Fruit fly (Drosophila melanogaster) whole organism: ENCODE data around the gene smg.
A peak's percentile ranks its signal among the peaks of the same experiment; 100 is the strongest.

Experiments
- CG8478 ChIP-seq: fragments of >200 bp; optimal IDR thresholded peaks from 2 replicates; lab custom pipeline; 2018; ENCODE audit warnings: inconsistent platforms
- Dll ChIP-seq: fragments of >200 bp; optimal IDR thresholded peaks from 2 replicates; lab custom pipeline; 2017
- EcR ChIP-seq, 2 experiments: fragments of >200 bp; optimal IDR thresholded peaks; 2 replicates each; lab custom pipeline; 2017; ENCODE audit warnings: missing biosample characterization in 2 of 2, missing genetic modification characterization in 2 of 2, missing genetic modification reagents in 2 of 2
- pan ChIP-seq: fragments of >200 bp; optimal IDR thresholded peaks from 2 replicates; lab custom pipeline; 2017
- psq ChIP-seq: fragments of >200 bp; optimal IDR thresholded peaks from 2 replicates; lab custom pipeline; 2017
- usp ChIP-seq: fragments of >200 bp; optimal IDR thresholded peaks from 2 replicates; lab custom pipeline; 2017; ENCODE audit warnings: missing biosample characterization, missing genetic modification characterization, mixed read lengths

Gene smg

DNA sequence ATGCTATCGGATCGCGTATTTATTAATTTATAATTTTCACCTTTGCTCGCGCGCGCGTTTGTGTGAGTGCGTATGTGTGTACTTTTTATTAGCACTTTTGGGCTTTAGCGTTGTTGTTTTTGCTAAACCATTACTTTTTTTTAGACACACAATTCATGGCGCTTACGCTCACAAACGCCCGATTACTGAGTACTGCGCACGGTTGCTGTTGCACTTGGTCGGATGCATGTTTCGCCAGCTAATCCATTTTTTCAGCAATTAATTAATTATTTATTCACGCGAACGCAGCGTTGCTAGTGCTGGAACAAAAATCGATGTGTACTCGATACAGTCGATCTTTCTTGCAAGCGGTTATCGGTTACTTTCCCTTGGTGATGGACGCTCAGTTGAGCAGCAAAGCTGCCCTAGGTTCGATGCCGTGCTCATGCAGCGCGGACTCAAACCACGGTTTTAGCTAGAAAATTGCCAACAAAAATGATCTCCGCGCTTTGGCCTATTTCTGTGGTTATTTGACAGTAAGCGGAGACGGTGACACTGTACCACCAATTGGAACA is at the start of gene smg, which contains the start of gene CG5087:
smg (minus strand) TSS at position 304 of the 554 bp plus-strand sequence.
CG5087 (plus strand) TSS at position 499 of the 554 bp plus-strand sequence.
- TF ChIP-seq CG8478 (lab: Kevin White, UChicago) (no peak), psq (no peak), EcR (GFP tag; optimal IDR thresholded peaks at IDR 0.05; lab: Kevin White, UChicago) (no peak), usp (GFP tag; lab: Kevin White, UChicago) (no peak), Dll (no peak), pan (lab: Kevin White, UChicago) (no peak)

DNA sequence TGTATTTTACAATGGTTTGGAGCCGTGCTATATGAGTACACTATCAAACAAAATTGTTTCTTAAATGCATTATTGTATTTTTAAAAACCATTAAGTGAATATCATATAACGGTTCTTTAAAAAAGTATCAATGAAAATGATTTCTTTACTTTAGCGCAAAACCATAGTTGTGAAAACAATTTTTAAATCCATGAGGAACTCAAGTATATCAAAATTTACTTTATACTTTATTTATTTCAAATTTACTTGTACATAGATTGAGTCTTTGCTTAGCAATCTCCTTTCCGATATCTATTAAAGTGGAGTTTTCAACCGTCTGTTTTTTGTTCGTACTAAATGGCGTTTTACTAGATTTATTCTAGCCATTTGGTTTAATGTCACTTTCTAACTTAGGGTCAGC is 49.3 kb upstream of the smg start, which contains the start of gene Argk2:
Argk2 (plus strand) TSS at position 378 of the 400 bp plus-strand sequence.
- no peak for TF ChIP-seq pan (lab: Kevin White, UChicago)
- TF ChIP-seq CG8478 (lab: Kevin White, UChicago) = no peak
- no peak for TF ChIP-seq psq
- no peak for TF ChIP-seq Dll
- TF ChIP-seq EcR (GFP tag; optimal IDR thresholded peaks at IDR 0.05; lab: Kevin White, UChicago) = no peak
- no peak for TF ChIP-seq usp (GFP tag; lab: Kevin White, UChicago)

DNA sequence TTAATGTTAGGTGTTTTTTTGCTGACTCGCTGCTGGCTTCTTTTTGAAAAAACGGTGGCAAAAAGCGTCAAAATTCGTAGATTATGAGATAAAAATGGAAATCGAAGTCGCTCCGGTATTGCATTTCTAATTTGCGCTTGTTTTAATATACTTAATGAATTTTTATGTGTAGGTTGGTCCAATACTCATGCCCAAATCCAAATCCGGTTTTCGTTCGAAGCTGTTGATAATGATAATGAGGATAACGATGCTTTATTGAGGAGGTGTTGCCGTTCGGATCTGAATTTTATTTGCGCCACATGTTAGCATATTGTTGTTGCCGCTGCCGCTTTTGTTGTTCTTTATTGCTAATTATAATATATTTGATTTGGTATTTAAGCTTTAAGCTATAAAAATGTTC is 48.5 kb upstream of the smg start:
- TF ChIP-seq usp (GFP tag; lab: Kevin White, UChicago) = no peak
- TF ChIP-seq CG8478 (lab: Kevin White, UChicago) = no peak
- no peak for TF ChIP-seq EcR (GFP tag; optimal IDR thresholded peaks at IDR 0.05; lab: Kevin White, UChicago)
- no peak for TF ChIP-seq Dll

DNA sequence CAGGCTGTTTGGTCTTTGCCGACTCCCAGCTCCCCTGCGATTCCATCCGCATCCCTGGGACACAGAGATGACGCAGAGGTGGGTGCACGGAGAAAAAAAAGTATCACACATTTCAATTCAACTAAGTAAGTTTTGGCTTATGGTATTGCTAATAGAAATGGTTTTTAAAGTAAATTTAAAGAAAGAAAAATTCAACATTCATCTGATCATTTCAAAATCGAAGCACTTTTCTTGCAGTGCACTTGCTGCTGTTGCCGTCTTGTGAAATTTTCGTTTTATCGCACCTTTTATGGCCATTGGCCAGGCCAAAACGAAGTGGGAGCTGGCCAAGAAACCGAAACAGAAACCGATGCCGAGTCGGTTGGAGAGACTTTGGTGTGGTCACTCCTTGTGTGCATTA is 47.5 kb upstream of the smg start:
- TF ChIP-seq Dll (no peak), usp (GFP tag; lab: Kevin White, UChicago) (no peak)

DNA sequence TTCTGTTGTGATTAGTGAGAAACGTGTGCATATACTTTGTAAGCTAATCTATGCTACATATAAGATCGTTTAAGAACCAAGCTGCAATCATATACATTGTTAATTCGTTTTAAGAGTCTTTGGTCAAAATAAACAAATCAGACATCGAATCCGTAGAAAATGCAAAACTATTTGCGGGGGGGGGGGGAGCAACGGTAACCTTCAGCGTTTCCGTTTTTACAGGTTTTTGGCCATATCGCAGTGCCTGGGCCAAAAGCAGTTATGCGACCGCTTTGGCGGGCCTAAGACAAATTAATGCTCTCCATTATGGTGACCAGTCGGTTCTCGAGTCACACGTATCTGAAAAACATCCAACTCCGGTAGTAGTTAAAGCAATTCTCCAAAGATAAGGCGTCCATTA is 47.1 kb upstream of the smg start:
- no peak for TF ChIP-seq EcR (GFP tag; optimal IDR thresholded peaks at IDR 0.05; lab: Kevin White, UChicago)
- TF ChIP-seq Dll = no peak
- no peak for TF ChIP-seq psq
- TF ChIP-seq pan (lab: Kevin White, UChicago) = peak; percentile 24
- TF ChIP-seq usp (GFP tag; lab: Kevin White, UChicago) = no peak
- no peak for TF ChIP-seq CG8478 (lab: Kevin White, UChicago)

DNA sequence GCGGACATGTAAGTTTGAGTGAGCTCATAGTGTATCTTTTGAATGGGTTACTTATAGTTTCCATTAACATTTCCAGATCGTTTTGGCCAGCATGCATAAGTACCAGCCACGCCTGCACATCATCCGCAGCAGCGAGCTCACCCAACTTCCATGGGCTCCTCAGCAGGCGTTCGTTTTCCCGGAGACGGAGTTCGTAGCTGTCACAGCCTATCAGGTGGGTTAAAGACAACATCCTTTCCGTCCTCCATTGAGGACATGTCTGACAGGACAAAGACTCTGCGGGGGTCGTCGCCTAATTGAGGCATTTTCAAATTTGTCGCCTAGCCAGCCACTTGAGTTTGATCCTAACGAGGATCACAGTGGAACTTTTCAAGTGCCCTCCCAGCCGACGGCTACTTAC is 45.9 kb upstream of the smg start:
- TF ChIP-seq psq (no peak), pan (lab: Kevin White, UChicago) (no peak)

DNA sequence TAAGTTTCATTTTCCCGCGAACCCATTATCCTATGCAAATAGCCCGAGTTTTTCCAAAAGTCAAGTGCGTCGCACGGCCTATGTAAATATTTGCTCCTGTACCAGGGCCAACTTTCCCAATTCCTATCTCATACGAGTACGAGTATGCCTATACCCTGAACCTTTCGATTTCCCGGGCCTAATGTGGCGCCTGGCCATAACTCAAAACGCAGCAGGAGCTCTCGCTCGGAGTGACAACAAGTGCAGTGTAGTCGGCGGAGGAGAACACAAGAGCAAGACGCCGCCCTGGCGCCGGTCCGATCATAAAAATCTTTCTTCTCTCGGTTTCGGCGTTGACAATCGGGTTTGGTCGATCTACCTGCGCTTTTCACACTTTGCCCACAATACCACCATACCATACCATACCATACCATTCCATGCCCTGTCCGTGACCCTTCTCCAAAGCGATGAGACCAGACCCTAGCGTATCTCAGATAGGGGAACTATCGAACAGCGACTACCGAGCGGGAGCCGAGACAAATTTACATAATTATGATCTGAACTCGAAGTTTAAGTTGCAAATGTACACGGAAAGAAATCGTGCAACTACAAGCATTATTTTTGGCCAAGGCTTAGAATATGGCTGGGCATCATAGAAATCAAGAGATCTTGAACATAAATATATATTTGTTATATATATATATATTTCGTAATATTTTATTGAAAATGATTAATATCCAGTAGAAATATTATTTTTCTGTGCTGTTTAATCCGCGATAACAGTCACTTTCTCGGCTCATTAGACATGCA is 44.6 kb upstream of the smg start:
- TF ChIP-seq Dll = no peak

DNA sequence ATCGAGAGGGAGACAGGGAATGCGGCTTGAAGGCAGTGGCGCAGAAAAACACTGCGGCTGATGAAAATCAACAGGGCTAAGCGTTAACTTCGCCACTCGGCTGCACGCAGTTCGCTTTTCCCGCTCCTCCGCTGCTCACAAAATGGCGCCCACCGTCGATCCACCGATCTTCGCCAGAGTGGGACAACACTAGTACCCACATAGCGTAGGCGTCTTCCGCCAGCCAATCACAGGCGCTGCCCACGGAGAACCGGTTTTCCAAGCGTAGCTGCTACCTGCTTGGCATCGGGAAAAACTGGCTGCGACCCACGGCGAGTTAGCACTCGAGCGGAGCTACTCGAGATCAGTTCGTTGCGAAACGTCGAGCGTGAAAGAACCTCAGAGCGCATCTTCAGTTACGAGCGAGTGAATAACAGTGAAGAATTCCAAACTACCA is 43.3 kb upstream of the smg start, which contains the start of gene Doc1:
Doc1 (plus strand) TSS at position 334 of the 436 bp plus-strand sequence.
- TF ChIP-seq psq (no peak), Dll (peak; percentile 35)

DNA sequence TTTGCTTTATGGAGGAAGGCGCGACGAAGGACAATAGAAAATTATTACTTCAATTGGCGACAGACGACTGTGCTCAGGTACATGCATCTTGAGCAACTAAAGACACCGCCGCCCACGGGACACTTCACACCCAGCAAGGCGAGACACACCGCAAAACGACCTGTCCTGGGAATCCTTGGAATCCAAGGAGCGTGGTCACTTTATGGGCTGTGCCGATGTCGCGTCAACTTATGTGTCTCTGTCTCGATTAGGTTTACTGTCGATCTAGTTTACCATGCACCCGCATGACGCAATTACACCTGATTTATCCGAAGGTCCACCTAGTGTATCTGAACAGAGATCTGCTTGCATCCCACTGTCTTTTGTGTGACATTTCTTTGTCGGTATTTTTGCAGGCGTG is 41.4 kb upstream of the smg start:
- no peak for TF ChIP-seq psq
- no peak for TF ChIP-seq pan (lab: Kevin White, UChicago)
- no peak for TF ChIP-seq CG8478 (lab: Kevin White, UChicago)
- TF ChIP-seq usp (GFP tag; lab: Kevin White, UChicago) = no peak
- TF ChIP-seq EcR (GFP tag; optimal IDR thresholded peaks at IDR 0.05; lab: Kevin White, UChicago) = no peak
- no peak for TF ChIP-seq Dll

DNA sequence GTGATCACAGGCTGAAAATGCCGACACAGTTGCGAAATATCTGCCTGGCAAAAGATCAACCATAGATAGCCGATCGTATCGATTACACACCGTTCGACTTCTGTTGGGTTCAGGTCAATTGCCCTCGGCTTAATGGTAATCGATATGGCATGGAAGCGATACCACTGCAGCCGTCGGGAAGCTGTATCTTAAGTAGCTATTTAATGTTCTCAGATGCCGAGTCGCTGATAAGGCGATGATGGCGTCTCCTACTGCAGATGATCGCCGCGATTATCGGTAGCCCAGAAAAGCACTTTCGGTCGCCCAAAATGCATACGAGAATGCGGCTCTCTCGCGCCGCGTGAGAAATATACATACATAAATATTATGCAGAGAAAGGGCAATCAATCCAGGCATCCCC is 39.8 kb upstream of the smg start:
- no peak for TF ChIP-seq CG8478 (lab: Kevin White, UChicago)
- no peak for TF ChIP-seq Dll
- no peak for TF ChIP-seq psq
- TF ChIP-seq pan (lab: Kevin White, UChicago) = no peak
- TF ChIP-seq EcR (GFP tag; optimal IDR thresholded peaks at IDR 0.05; lab: Kevin White, UChicago) = no peak
- TF ChIP-seq usp (GFP tag; lab: Kevin White, UChicago) = no peak

DNA sequence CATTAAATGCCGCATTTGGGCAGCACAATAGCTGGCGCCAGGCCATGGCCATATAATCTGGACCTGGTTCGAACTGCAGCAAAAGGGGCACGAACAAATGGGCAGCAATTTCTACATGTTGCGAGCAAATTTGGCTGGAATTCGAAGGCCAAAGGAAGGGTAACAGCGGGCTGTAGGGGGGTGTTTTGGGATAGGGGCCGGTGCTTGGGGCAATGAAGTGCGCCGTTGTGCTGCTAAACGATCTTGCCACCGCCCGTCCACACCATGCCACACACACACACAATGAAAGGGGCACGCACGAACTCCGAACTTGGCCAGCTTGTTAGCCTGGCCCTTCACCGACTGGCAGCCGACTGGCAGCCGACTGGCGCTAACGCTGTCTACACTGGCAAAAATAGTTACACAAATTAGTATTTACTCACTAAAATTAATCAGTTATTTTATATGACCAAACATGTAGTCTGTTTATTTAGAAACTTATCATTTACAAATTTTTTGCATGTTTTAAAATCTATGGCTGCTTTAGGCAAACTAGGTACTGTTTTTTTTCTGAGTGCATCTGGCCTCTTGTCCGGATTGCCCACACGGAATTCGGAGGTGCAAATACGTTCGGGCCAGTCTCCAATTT is 36.3 kb upstream of the smg start:
- no peak for TF ChIP-seq psq
- TF ChIP-seq Dll = peak; percentile 67

DNA sequence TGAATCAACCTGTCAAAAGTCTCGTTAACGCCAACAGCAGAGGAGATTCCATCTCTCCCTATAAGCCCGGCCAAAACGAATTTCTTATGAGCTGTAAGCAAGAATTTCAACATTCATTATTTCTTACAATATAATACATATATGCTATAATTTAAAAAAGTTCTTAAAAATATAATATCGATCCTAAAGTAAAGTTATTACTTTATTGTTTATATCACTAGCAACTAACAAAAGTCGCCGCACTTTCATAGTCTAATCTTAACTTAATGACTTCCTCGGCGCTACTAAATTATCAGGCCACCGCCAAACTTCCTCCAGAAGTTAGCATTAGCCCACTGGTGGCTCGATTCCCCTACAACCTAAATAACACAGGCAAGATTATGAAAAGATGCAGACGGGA is 35.7 kb upstream of the smg start:
- TF ChIP-seq Dll (no peak), psq (no peak), usp (GFP tag; lab: Kevin White, UChicago) (no peak), EcR (GFP tag; optimal IDR thresholded peaks at IDR 0.05; lab: Kevin White, UChicago) (no peak), pan (lab: Kevin White, UChicago) (no peak), CG8478 (lab: Kevin White, UChicago) (no peak)

DNA sequence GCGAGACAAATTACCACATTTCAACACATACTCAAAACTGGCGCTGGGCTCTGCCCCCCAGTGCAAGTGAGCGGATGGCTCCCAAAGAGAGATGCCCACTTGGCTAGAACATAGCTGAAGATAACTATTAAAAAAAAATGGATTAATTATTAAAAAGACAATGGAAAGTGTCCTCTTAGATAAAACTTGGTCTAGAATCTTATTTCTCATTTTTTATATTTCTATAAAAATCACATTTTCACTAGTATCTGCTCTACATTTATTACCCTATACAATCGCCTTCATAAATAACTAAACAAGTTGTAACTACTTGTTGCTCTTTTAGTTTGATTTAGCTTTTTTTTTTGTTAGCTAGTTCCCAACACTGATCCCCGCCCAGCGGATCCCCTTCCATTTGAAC is 35.1 kb upstream of the smg start:
- TF ChIP-seq pan (lab: Kevin White, UChicago) (no peak), Dll (no peak), usp (GFP tag; lab: Kevin White, UChicago) (no peak), EcR (GFP tag; optimal IDR thresholded peaks at IDR 0.05; lab: Kevin White, UChicago) (no peak), psq (no peak), CG8478 (lab: Kevin White, UChicago) (no peak)
